Fruit fly (Drosophila melanogaster) whole organism, prepupa: ENCODE results near the gene Tet.

Experiments used
- Blimp-1 ChIP-seq: fragments of 200-800 bp; sonication (Bioruptor generic); optimal IDR thresholded peaks from 3 replicates; lab custom pipeline; 2017; ENCODE audit warnings: missing biosample characterization, missing genetic modification characterization, mild to moderate bottlenecking, moderate library complexity, missing genetic modification reagents
- CG10669 ChIP-seq: fragments of 200-800 bp; sonication (Bioruptor generic); optimal IDR thresholded peaks from 3 replicates; lab custom pipeline; 2018; ENCODE audit warnings: missing biosample characterization, mild to moderate bottlenecking, missing genetic modification characterization, moderate library complexity
- CG11294 ChIP-seq: fragments of 200-800 bp; sonication (Bioruptor generic); IDR thresholded peaks from 2 replicates; pipeline ENCODE4 v1.3.6; 2022; ENCODE audit warnings: missing biosample characterization, missing genetic modification characterization
- CG11762 ChIP-seq: fragments of 200-800 bp; sonication (Bioruptor generic); optimal IDR thresholded peaks from 3 replicates; lab custom pipeline; 2016; ENCODE audit warnings: missing biosample characterization, missing genetic modification characterization; ENCODE audit not compliant: insufficient read depth
- CG11902 ChIP-seq: fragments of 200-800 bp; sonication (Bioruptor generic); optimal IDR thresholded peaks from 3 replicates; lab custom pipeline; 2016; ENCODE audit warnings: missing biosample characterization, missing genetic modification characterization
- CG1621 ChIP-seq: fragments of 200-800 bp; sonication (Bioruptor generic); optimal IDR thresholded peaks from 3 replicates; lab custom pipeline; 2018; ENCODE audit warnings: missing biosample characterization, mild to moderate bottlenecking, missing genetic modification characterization
- CG16779 ChIP-seq: fragments of 200-800 bp; sonication (Bioruptor generic); optimal IDR thresholded peaks from 3 replicates; lab custom pipeline; 2017; ENCODE audit warnings: missing biosample characterization, mild to moderate bottlenecking, missing genetic modification characterization
- CG3032 ChIP-seq: fragments of 200-800 bp; optimal IDR thresholded peaks from 2 replicates; lab custom pipeline; 2019; ENCODE audit warnings: missing biosample characterization, mild to moderate bottlenecking, missing genetic modification characterization, moderate library complexity
- CG31627 ChIP-seq: fragments of 200-800 bp; sonication (Bioruptor generic); optimal IDR thresholded peaks from 3 replicates; lab custom pipeline; 2016; ENCODE audit warnings: missing biosample characterization, missing genetic modification characterization
- CG34406 ChIP-seq: fragments of 200-800 bp; sonication (Bioruptor generic); optimal IDR thresholded peaks from 3 replicates; lab custom pipeline; 2016; ENCODE audit warnings: missing biosample characterization, missing genetic modification characterization
- CG3919 ChIP-seq: fragments of 200-800 bp; sonication (Bioruptor generic); optimal IDR thresholded peaks from 3 replicates; lab custom pipeline; 2016; ENCODE audit warnings: missing biosample characterization, missing genetic modification characterization
- CG4318 ChIP-seq: fragments of 200-800 bp; sonication (Bioruptor generic); optimal IDR thresholded peaks from 3 replicates; lab custom pipeline; 2017; ENCODE audit warnings: missing biosample characterization, mild to moderate bottlenecking, missing genetic modification characterization
- CG6276 ChIP-seq: fragments of 200-800 bp; sonication (Bioruptor generic); optimal IDR thresholded peaks from 2 replicates; lab custom pipeline; 2017; ENCODE audit warnings: missing biosample characterization, mild to moderate bottlenecking, missing genetic modification characterization
- CG6792 ChIP-seq: fragments of 200-800 bp; sonication (Bioruptor generic); optimal IDR thresholded peaks from 3 replicates; lab custom pipeline; 2016; ENCODE audit warnings: missing biosample characterization, missing genetic modification characterization
- CG6808 ChIP-seq: fragments of 200-800 bp; sonication (Bioruptor generic); optimal IDR thresholded peaks from 3 replicates; lab custom pipeline; 2017; ENCODE audit warnings: missing biosample characterization, missing genetic modification characterization, mild to moderate bottlenecking, moderate library complexity, missing genetic modification reagents
- CG6854 ChIP-seq: fragments of 200-800 bp; sonication (Bioruptor generic); optimal IDR thresholded peaks from 2 replicates; lab custom pipeline; 2017; ENCODE audit warnings: missing biosample characterization, mild to moderate bottlenecking, missing genetic modification characterization
- CG8119 ChIP-seq: fragments of 200-800 bp; sonication (Bioruptor generic); IDR thresholded peaks from 3 replicates; pipeline ENCODE4 v1.3.6; 2022; ENCODE audit warnings: missing biosample characterization, missing genetic modification characterization
- CG8319 ChIP-seq: fragments of 200-800 bp; sonication (Bioruptor generic); optimal IDR thresholded peaks from 3 replicates; lab custom pipeline; 2016; ENCODE audit warnings: missing biosample characterization, missing genetic modification characterization
- CG8632 ChIP-seq: fragments of 200-800 bp; sonication (Bioruptor generic); optimal IDR thresholded peaks from 3 replicates; lab custom pipeline; 2016; ENCODE audit warnings: missing biosample characterization, missing genetic modification characterization
- CG9139 ChIP-seq: fragments of 200-800 bp; sonication (Bioruptor generic); optimal IDR thresholded peaks from 3 replicates; lab custom pipeline; 2017; ENCODE audit warnings: missing biosample characterization, mild to moderate bottlenecking, missing genetic modification characterization
- Eip75B ChIP-seq: fragments of 200-800 bp; sonication (Bioruptor generic); optimal IDR thresholded peaks from 3 replicates; lab custom pipeline; 2016; ENCODE audit warnings: missing biosample characterization, missing genetic modification characterization
- Eip93F ChIP-seq: fragments of 200-800 bp; sonication (Bioruptor generic); optimal IDR thresholded peaks from 2 replicates; lab custom pipeline; 2016; ENCODE audit warnings: missing biosample characterization, mild to moderate bottlenecking, missing genetic modification characterization
- Ets21C ChIP-seq: fragments of 200-800 bp; sonication (Bioruptor generic); optimal IDR thresholded peaks from 3 replicates; lab custom pipeline; 2016; ENCODE audit warnings: missing biosample characterization, missing genetic modification characterization
- Gug ChIP-seq: fragments of 200-800 bp; sonication (Bioruptor generic); IDR thresholded peaks from 2 replicates; pipeline ENCODE4 v1.3.6; 2022; ENCODE audit warnings: missing biosample characterization, missing genetic modification characterization
- Hr38 ChIP-seq: sonication (Bioruptor generic); optimal IDR thresholded peaks from 2 replicates; lab custom pipeline; 2016; ENCODE audit warnings: missing biosample characterization, missing genetic modification characterization
- Hr39 ChIP-seq: fragments of 200-800 bp; sonication (Bioruptor generic); optimal IDR thresholded peaks from 2 replicates; lab custom pipeline; 2016; ENCODE audit warnings: missing biosample characterization, missing genetic modification characterization
- Lpt ChIP-seq: fragments of 200-800 bp; sonication (Bioruptor generic); optimal IDR thresholded peaks from 3 replicates; lab custom pipeline; 2016; ENCODE audit warnings: missing biosample characterization, missing genetic modification characterization
- Met ChIP-seq: fragments of 200-800 bp; sonication (Bioruptor generic); optimal IDR thresholded peaks from 3 replicates; lab custom pipeline; 2016; ENCODE audit warnings: missing biosample characterization, missing genetic modification characterization
- OdsH ChIP-seq: fragments of 200-800 bp; sonication (Bioruptor generic); optimal IDR thresholded peaks from 3 replicates; lab custom pipeline; 2016; ENCODE audit warnings: missing biosample characterization, missing genetic modification characterization
- Sox102F ChIP-seq: fragments of 200-800 bp; sonication (Bioruptor generic); optimal IDR thresholded peaks from 2 replicates; lab custom pipeline; 2016; ENCODE audit warnings: missing biosample characterization, mild to moderate bottlenecking, missing genetic modification characterization
- Sox14 ChIP-seq: fragments of 200-800 bp; sonication (Bioruptor generic); optimal IDR thresholded peaks from 3 replicates; lab custom pipeline; 2016; ENCODE audit warnings: missing biosample characterization, missing genetic modification characterization
- Sox15 ChIP-seq: fragments of 200-800 bp; sonication (Bioruptor generic); optimal IDR thresholded peaks from 3 replicates; lab custom pipeline; 2016; ENCODE audit warnings: missing biosample characterization, missing genetic modification characterization
- achi ChIP-seq: fragments of 200-800 bp; sonication (Bioruptor generic); optimal IDR thresholded peaks from 3 replicates; lab custom pipeline; 2016; ENCODE audit warnings: missing biosample characterization, missing genetic modification characterization
- acj6 ChIP-seq: fragments of 200-800 bp; sonication (Bioruptor generic); optimal IDR thresholded peaks from 3 replicates; lab custom pipeline; 2016; ENCODE audit warnings: missing biosample characterization, missing genetic modification characterization
- dac ChIP-seq: fragments of 200-800 bp; sonication (Bioruptor generic); optimal IDR thresholded peaks from 2 replicates; lab custom pipeline; 2017; ENCODE audit warnings: missing biosample characterization, mild to moderate bottlenecking, missing genetic modification characterization
- dsx ChIP-seq: fragments of 200-800 bp; optimal IDR thresholded peaks from 3 replicates; lab custom pipeline; 2019; ENCODE audit warnings: missing biosample characterization, mild to moderate bottlenecking, missing genetic modification characterization, moderate library complexity; ENCODE audit not compliant: poor library complexity, severe bottlenecking
- eg ChIP-seq: fragments of 200-800 bp; sonication (Bioruptor generic); IDR thresholded peaks from 3 replicates; pipeline ENCODE4 v1.3.6; 2022; ENCODE audit warnings: missing biosample characterization, missing genetic modification characterization
- esn ChIP-seq: fragments of 200-800 bp; sonication (Bioruptor generic); optimal IDR thresholded peaks from 2 replicates; lab custom pipeline; 2016; ENCODE audit warnings: missing biosample characterization, mild to moderate bottlenecking, missing genetic modification characterization, moderate library complexity
- fd59A ChIP-seq: fragments of 200-800 bp; sonication (Bioruptor generic); optimal IDR thresholded peaks from 2 replicates; lab custom pipeline; 2017; ENCODE audit warnings: missing biosample characterization, mild to moderate bottlenecking, missing genetic modification characterization, missing genetic modification reagents
- fkh ChIP-seq: fragments of 200-800 bp; sonication (Bioruptor generic); optimal IDR thresholded peaks from 3 replicates; lab custom pipeline; 2017; ENCODE audit warnings: missing biosample characterization, mild to moderate bottlenecking, missing genetic modification characterization, moderate library complexity
- lz ChIP-seq: fragments of 200-800 bp; sonication (Bioruptor generic); optimal IDR thresholded peaks from 3 replicates; lab custom pipeline; 2016; ENCODE audit warnings: missing biosample characterization, missing genetic modification characterization
- net ChIP-seq: fragments of 200-800 bp; sonication (Bioruptor generic); optimal IDR thresholded peaks from 3 replicates; lab custom pipeline; 2016; ENCODE audit warnings: missing biosample characterization, missing genetic modification characterization
- pdm3 ChIP-seq: fragments of 200-800 bp; sonication (Bioruptor generic); optimal IDR thresholded peaks from 3 replicates; lab custom pipeline; 2016; ENCODE audit warnings: missing biosample characterization, missing genetic modification characterization
- salr ChIP-seq, 2 experiments: fragments of 200-800 bp; sonication (Bioruptor generic); optimal IDR thresholded peaks; 3 replicates each; lab custom pipeline; 2016 to 2018; ENCODE audit warnings: missing biosample characterization in 2 of 2, missing genetic modification characterization in 2 of 2, mild to moderate bottlenecking in 1 of 2
- spab ChIP-seq: fragments of 200-800 bp; sonication (Bioruptor generic); optimal IDR thresholded peaks from 2 replicates; lab custom pipeline; 2017; ENCODE audit warnings: missing biosample characterization, mild to moderate bottlenecking, missing genetic modification characterization, missing genetic modification reagents
- ss ChIP-seq, 2 experiments: fragments of 200-800 bp; sonication (Bioruptor generic); optimal IDR thresholded peaks; 2 replicates in 1 of 2; 3 replicates in 1 of 2; lab custom pipeline; 2017 to 2018; ENCODE audit warnings: mild to moderate bottlenecking in 2 of 2, missing biosample characterization in 2 of 2, missing genetic modification characterization in 2 of 2, moderate library complexity in 1 of 2
- svp ChIP-seq: fragments of 200-800 bp; sonication (Bioruptor generic); peaks from one replicate; lab custom pipeline; 2016; ENCODE audit warnings: missing biosample characterization, missing genetic modification characterization
- topi ChIP-seq: fragments of 200-800 bp; sonication (Bioruptor generic); optimal IDR thresholded peaks from 3 replicates; lab custom pipeline; 2016; ENCODE audit warnings: missing biosample characterization, missing genetic modification characterization
- vri ChIP-seq: fragments of 200-800 bp; sonication (Bioruptor generic); optimal IDR thresholded peaks from 3 replicates; lab custom pipeline; 2016; ENCODE audit warnings: missing biosample characterization, mild to moderate bottlenecking, missing genetic modification characterization

Gene Tet

dm6 chr3L:2832268-2832667 is 46.7 kb downstream of the Tet start:
- TF ChIP-seq esn (no peak), CG3032 (tag; lab: Kevin White, UChicago) (no peak), CG3919 (GFP tag; lab: Kevin White, UChicago) (no peak), lz (GFP tag; lab: Kevin White, UChicago) (no peak), topi (GFP tag; lab: Kevin White, UChicago) (no peak), CG11762 (no peak), Sox14 (no peak), Lpt (GFP tag; lab: Kevin White, UChicago) (no peak), Met (GFP tag; lab: Kevin White, UChicago) (no peak), CG6276 (GFP tag; lab: Kevin White, UChicago) (no peak), dsx (GFP tag; lab: Kevin White, UChicago) (no peak), acj6 (GFP tag; lab: Kevin White, UChicago) (no peak), CG6854 (GFP tag; lab: Kevin White, UChicago) (no peak), CG8319 (GFP tag; lab: Kevin White, UChicago) (no peak), Blimp-1 (no peak), Hr38 (GFP tag; lab: Kevin White, UChicago) (no peak), CG9139 (GFP tag; lab: Kevin White, UChicago) (no peak)

dm6 chr3L:2831729-2832128 is 47.2 kb downstream of the Tet start:
- TF ChIP-seq CG6808 (GFP tag; lab: Kevin White, UChicago) (peak; percentile 96), Hr39 (GFP tag; lab: Kevin White, UChicago) (no peak), CG16779 (peak; percentile 82), CG31627 (GFP tag; lab: Kevin White, UChicago) (no peak), dac (GFP tag; lab: Kevin White, UChicago) (no peak), ss (GFP tag; optimal IDR thresholded peaks at IDR 0.05; lab: Kevin White, UChicago) (peak; percentile 99), CG6276 (GFP tag; lab: Kevin White, UChicago) (peak; percentile 7), Blimp-1 (peak; percentile 56), acj6 (GFP tag; lab: Kevin White, UChicago) (peak; percentile 20), CG34406 (GFP tag; lab: Kevin White, UChicago) (peak; percentile 52), Sox14 (peak; percentile 3), svp (GFP tag; lab: Kevin White, UChicago) (no peak), CG6792 (GFP tag; lab: Kevin White, UChicago) (no peak), dsx (GFP tag; lab: Kevin White, UChicago) (peak; percentile 90), fkh (GFP tag; lab: Kevin White, UChicago) (no peak), eg (GFP tag; lab: Robert Waterston, UW) (peak; percentile 39; the same call in 1 of the 3 replicates), Sox15 (GFP tag; lab: Kevin White, UChicago) (no peak), CG1621 (tag; lab: Kevin White, UChicago) (peak; percentile 76), Gug (GFP tag; lab: Robert Waterston, UW) (no peak), CG11762 (no peak), pdm3 (peak; percentile 3), lz (GFP tag; lab: Kevin White, UChicago) (no peak), Eip93F (GFP tag; lab: Kevin White, UChicago) (peak; percentile 22), Eip75B (GFP tag; lab: Kevin White, UChicago) (peak; percentile 41), CG4318 (GFP tag; lab: Kevin White, UChicago) (no peak), CG9139 (GFP tag; lab: Kevin White, UChicago) (peak; percentile 97), fd59A (GFP tag; lab: Kevin White, UChicago) (peak; percentile 36), achi (GFP tag; lab: Kevin White, UChicago) (peak; percentile 5), net (GFP tag; lab: Kevin White, UChicago) (peak; percentile 43), CG8632 (GFP tag; lab: Kevin White, UChicago) (peak; percentile 4), spab (GFP tag; lab: Kevin White, UChicago) (peak; percentile 94), Ets21C (GFP tag; lab: Kevin White, UChicago) (no peak), salr (GFP tag; optimal IDR thresholded peaks at IDR 0.05; lab: Kevin White, UChicago) (peak in 1 of 2 experiments; percentile 32), CG8119 (GFP tag; lab: Robert Waterston, UW) (0 out of 3 replicates have a peak, but pooled peaks have one; percentile 44), CG11294 (GFP tag; lab: Robert Waterston, UW) (no peak), Sox102F (GFP tag; lab: Kevin White, UChicago) (peak; percentile 69), CG10669 (peak; percentile 80), OdsH (no peak), Lpt (GFP tag; lab: Kevin White, UChicago) (no peak), CG11902 (no peak), vri (GFP tag; lab: Kevin White, UChicago) (peak; percentile 55)
